Fruit fly (Drosophila melanogaster) whole organism, wandering third instar larva: ENCODE measurements around the gene FER.
A peak's percentile ranks its signal among the peaks of the same experiment; 100 is the strongest.

Experiments
- Abd-B ChIP-seq: fragments of >200 bp; optimal IDR thresholded peaks from 2 replicates; lab custom pipeline; 2017; ENCODE audit warnings: missing biosample characterization, missing genetic modification characterization
- CrebA ChIP-seq: fragments of 200-800 bp; sonication (Bioruptor generic); optimal IDR thresholded peaks from 2 replicates; lab custom pipeline; 2016; ENCODE audit warnings: missing biosample characterization, mild to moderate bottlenecking, missing genetic modification characterization, borderline replicate concordance
- Dfd ChIP-seq: fragments of >200 bp; optimal IDR thresholded peaks from 2 replicates; lab custom pipeline; 2017; ENCODE audit warnings: missing biosample characterization, missing genetic modification characterization
- Myc ChIP-seq: fragments of >200 bp; optimal IDR thresholded peaks from 2 replicates; lab custom pipeline; 2017
- OdsH ChIP-seq: fragments of 200-800 bp; sonication (Bioruptor generic); optimal IDR thresholded peaks from 2 replicates; lab custom pipeline; 2016; ENCODE audit warnings: missing biosample characterization, mild to moderate bottlenecking, missing genetic modification characterization
- br ChIP-seq: fragments of 200-800 bp; sonication (Bioruptor generic); optimal IDR thresholded peaks from 2 replicates; lab custom pipeline; 2016; ENCODE audit warnings: missing biosample characterization, missing genetic modification characterization
- dsf ChIP-seq: sonication (Bioruptor generic); optimal IDR thresholded peaks from 2 replicates; lab custom pipeline; 2016; ENCODE audit warnings: missing biosample characterization, missing genetic modification characterization, borderline replicate concordance
- ey ChIP-seq: fragments of 200-800 bp; sonication (Bioruptor generic); optimal IDR thresholded peaks from 2 replicates; lab custom pipeline; 2016; ENCODE audit warnings: missing biosample characterization, missing genetic modification characterization
- psq ChIP-seq: fragments of 200-800 bp; sonication (Bioruptor generic); optimal IDR thresholded peaks from 3 replicates; lab custom pipeline; 2017; ENCODE audit warnings: missing biosample characterization, mild to moderate bottlenecking, missing genetic modification characterization, moderate library complexity
- sage ChIP-seq: fragments of 200-800 bp; sonication (Bioruptor generic); optimal IDR thresholded peaks from 2 replicates; lab custom pipeline; 2016; ENCODE audit warnings: missing biosample characterization, mild to moderate bottlenecking, missing genetic modification characterization

DNA sequence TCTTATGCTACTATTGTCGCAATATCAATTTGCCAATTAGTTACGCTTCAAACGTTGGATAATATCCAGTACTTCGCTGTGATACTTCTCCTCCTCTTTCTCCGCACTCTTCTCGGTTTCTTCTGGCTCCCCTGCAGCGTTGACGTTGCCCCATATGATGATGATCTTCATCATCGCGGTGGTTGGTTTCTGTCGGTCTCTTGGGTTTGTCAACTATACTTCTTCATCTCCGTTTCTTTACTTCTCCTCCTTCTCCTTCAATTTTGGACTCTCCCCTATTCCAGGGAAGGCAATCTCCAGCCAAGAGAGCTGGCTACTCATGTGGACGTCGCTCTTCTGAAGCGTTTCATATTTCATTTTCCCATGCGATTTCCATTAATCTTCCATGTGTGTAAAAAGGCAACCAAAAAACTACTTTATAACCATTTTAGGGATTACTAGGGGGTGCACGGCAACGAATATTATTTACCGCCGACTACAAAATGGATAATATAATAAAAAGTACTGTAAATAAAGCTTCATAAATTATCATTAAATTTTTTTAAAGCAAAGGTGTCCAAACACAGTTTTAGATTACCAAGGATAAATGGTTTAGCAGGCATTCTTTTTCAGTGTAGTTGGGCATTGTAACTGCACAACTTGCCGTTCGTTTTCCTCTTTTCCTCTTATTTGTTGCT lies 46.5 kb downstream of the FER start:
- no peak for TF ChIP-seq Abd-B
- peak; percentile 93 for TF ChIP-seq psq (GFP tag; lab: Kevin White, UChicago)
- TF ChIP-seq Myc, result no peak
- peak; percentile 79 for TF ChIP-seq OdsH (GFP tag; lab: Kevin White, UChicago)
- no peak for TF ChIP-seq Dfd
- TF ChIP-seq sage (GFP tag; lab: Kevin White, UChicago), result peak; percentile 60
- peak; percentile 80 for TF ChIP-seq ey (GFP tag; lab: Kevin White, UChicago)
- no peak for TF ChIP-seq CrebA
- no peak for TF ChIP-seq dsf
- peak; percentile 72 for TF ChIP-seq br (GFP tag; lab: Kevin White, UChicago)
